Worm (Caenorhabditis elegans) whole organism, young adult: ENCODE results near the gene C27A2.8.

ENCODE experiments used
- C17E4.6 ChIP-seq: fragments of 200-800 bp; sonication (Bioruptor generic); IDR thresholded peaks from 2 replicates; pipeline ENCODE4 v1.3.6; 2022; ENCODE audit warnings: missing genetic modification reagents, missing genetic modification characterization, missing compliant biosample characterization
- ets-4 ChIP-seq: fragments of 200-800 bp; sonication (Bioruptor generic); optimal IDR thresholded peaks from 2 replicates; lab custom pipeline; 2018; ENCODE audit warnings: mild to moderate bottlenecking, missing genetic modification characterization, missing compliant biosample characterization
- hlh-26 ChIP-seq: fragments of 200-800 bp; sonication (Bioruptor generic); conservative IDR thresholded peaks from 2 replicates; pipeline ENCODE4 v1.3.6; 2022; ENCODE audit warnings: missing genetic modification reagents, missing genetic modification characterization, missing compliant biosample characterization

Gene C27A2.8

ce11 chrII:5018578-5018977 lies 49.3 kb downstream of the C27A2.8 start:
- TF ChIP-seq C17E4.6 (GFP tag; lab: Robert Waterston, UW) (no peak), ets-4 (GFP tag; lab: Kevin White, UChicago) (no peak), hlh-26 (GFP tag; lab: Robert Waterston, UW) (no peak)
- TF ChIP-seq, all 124 proteins: peak for 0
